Worm (Caenorhabditis elegans) whole organism, L3 larva: Measurements from ENCODE around the gene Y42A5A.3.
A peak's percentile ranks its signal among the peaks of the same experiment; 100 is the strongest.

ENCODE experiments used
- R02D3.7 ChIP-seq: fragments of 150-350 bp; optimal IDR thresholded peaks from 2 replicates; lab custom pipeline; 2014; ENCODE audit warnings: missing biosample characterization, missing genetic modification characterization
- ZK546.5 ChIP-seq: sonication (generic microtip); optimal IDR thresholded peaks from 2 replicates; lab custom pipeline; 2017; ENCODE audit warnings: missing biosample characterization, missing genetic modification characterization
- aly-2 ChIP-seq: fragments of 150-350 bp; optimal IDR thresholded peaks from 2 replicates; lab custom pipeline; 2014; ENCODE audit warnings: missing biosample characterization, missing genetic modification characterization
- ama-1 ChIP-seq: fragments of 150-350 bp; optimal IDR thresholded peaks from 2 replicates; lab custom pipeline; 2018
- ceh-16 ChIP-seq: sonication (generic microtip); optimal IDR thresholded peaks from 2 replicates; lab custom pipeline; 2017; ENCODE audit warnings: missing biosample characterization, missing genetic modification characterization
- ceh-28 ChIP-seq: fragments of 150-350 bp; optimal IDR thresholded peaks from 2 replicates; lab custom pipeline; 2014; ENCODE audit warnings: missing biosample characterization, missing genetic modification reagents, missing genetic modification characterization
- ceh-9 ChIP-seq: sonication (generic microtip); optimal IDR thresholded peaks from 2 replicates; lab custom pipeline; 2018; ENCODE audit warnings: missing biosample characterization, missing genetic modification characterization
- daf-12 ChIP-seq: fragments of 150-350 bp; optimal IDR thresholded peaks from 2 replicates; lab custom pipeline; 2014; ENCODE audit warnings: missing biosample characterization, missing genetic modification reagents, missing genetic modification characterization
- egl-27 ChIP-seq: sonication (generic microtip); optimal IDR thresholded peaks from 4 replicates; lab custom pipeline; 2017; ENCODE audit warnings: missing biosample characterization, missing genetic modification reagents, missing genetic modification characterization
- elt-1 ChIP-seq: fragments of 150-350 bp; optimal IDR thresholded peaks from 2 replicates; lab custom pipeline; 2014; ENCODE audit warnings: missing biosample characterization, missing genetic modification characterization
- elt-2 ChIP-seq: sonication (generic microtip); optimal IDR thresholded peaks from 2 replicates; lab custom pipeline; 2016; ENCODE audit warnings: missing genetic modification reagents, mild to moderate bottlenecking, missing genetic modification characterization, missing compliant biosample characterization
- eor-1 ChIP-seq, 2 experiments: fragments of 150-350 bp; optimal IDR thresholded peaks; 2 replicates each; lab custom pipeline; 2014 to 2018; ENCODE audit warnings: missing biosample characterization in 2 of 2, missing genetic modification characterization in 2 of 2
- fkh-10 ChIP-seq: sonication (generic microtip); optimal IDR thresholded peaks from 2 replicates; lab custom pipeline; 2017; ENCODE audit warnings: missing biosample characterization, missing genetic modification reagents, missing genetic modification characterization
- fos-1 ChIP-seq: fragments of 150-350 bp; optimal IDR thresholded peaks from 2 replicates; lab custom pipeline; 2014; ENCODE audit warnings: missing biosample characterization, missing genetic modification characterization
- hmg-11 ChIP-seq: sonication (generic microtip); optimal IDR thresholded peaks from 2 replicates; lab custom pipeline; 2016; ENCODE audit warnings: missing genetic modification characterization, missing compliant biosample characterization
- jun-1 ChIP-seq: fragments of 150-350 bp; optimal IDR thresholded peaks from 2 replicates; lab custom pipeline; 2014; ENCODE audit warnings: missing biosample characterization, missing genetic modification reagents, missing genetic modification characterization
- lin-15B ChIP-seq: fragments of 150-350 bp; optimal IDR thresholded peaks from 2 replicates; lab custom pipeline; 2014; ENCODE audit warnings: missing biosample characterization, missing genetic modification characterization
- lin-39 ChIP-seq: fragments of 150-350 bp; optimal IDR thresholded peaks from 2 replicates; lab custom pipeline; 2018; ENCODE audit warnings: missing biosample characterization, missing genetic modification reagents, missing genetic modification characterization
- mdl-1 ChIP-seq: fragments of 150-350 bp; optimal IDR thresholded peaks from 2 replicates; lab custom pipeline; 2014; ENCODE audit warnings: missing biosample characterization, missing genetic modification characterization
- nfya-1 ChIP-seq: sonication (generic microtip); optimal IDR thresholded peaks from 2 replicates; lab custom pipeline; 2017; ENCODE audit warnings: missing genetic modification characterization, mild to moderate bottlenecking, missing compliant biosample characterization, antibody characterized with exemption, moderate library complexity; ENCODE audit not compliant: insufficient read depth
- nhr-11 ChIP-seq: fragments of 150-350 bp; optimal IDR thresholded peaks from 2 replicates; lab custom pipeline; 2014; ENCODE audit warnings: missing biosample characterization, missing genetic modification characterization
- nhr-12 ChIP-seq: fragments of 150-350 bp; optimal IDR thresholded peaks from 2 replicates; lab custom pipeline; 2014; ENCODE audit warnings: missing biosample characterization, missing genetic modification characterization
- nhr-23 ChIP-seq: fragments of 150-350 bp; optimal IDR thresholded peaks from 2 replicates; lab custom pipeline; 2014; ENCODE audit warnings: missing biosample characterization, missing genetic modification reagents, missing genetic modification characterization
- nhr-237 ChIP-seq: fragments of 150-350 bp; optimal IDR thresholded peaks from 2 replicates; lab custom pipeline; 2014; ENCODE audit warnings: missing biosample characterization, missing genetic modification characterization
- nhr-25 ChIP-seq: sonication (generic microtip); optimal IDR thresholded peaks from 2 replicates; lab custom pipeline; 2017; ENCODE audit warnings: missing biosample characterization, missing genetic modification characterization
- nhr-28 ChIP-seq: fragments of 150-350 bp; optimal IDR thresholded peaks from 2 replicates; lab custom pipeline; 2014; ENCODE audit warnings: missing biosample characterization, missing genetic modification characterization
- nhr-43 ChIP-seq: sonication (generic microtip); optimal IDR thresholded peaks from 2 replicates; lab custom pipeline; 2016; ENCODE audit warnings: mild to moderate bottlenecking, missing genetic modification characterization, missing compliant biosample characterization; ENCODE audit not compliant: poor library complexity, severe bottlenecking
- nhr-67 ChIP-seq: fragments of 150-350 bp; optimal IDR thresholded peaks from 2 replicates; lab custom pipeline; 2014; ENCODE audit warnings: missing biosample characterization, missing genetic modification characterization
- nhr-77 ChIP-seq: fragments of 150-350 bp; optimal IDR thresholded peaks from 2 replicates; lab custom pipeline; 2014; ENCODE audit warnings: missing biosample characterization, missing genetic modification characterization
- pha-4 ChIP-seq: fragments of 150-350 bp; optimal IDR thresholded peaks from 2 replicates; lab custom pipeline; 2014; ENCODE audit warnings: missing biosample characterization, missing genetic modification reagents, missing genetic modification characterization
- pqm-1 ChIP-seq: fragments of 150-350 bp; optimal IDR thresholded peaks from 2 replicates; lab custom pipeline; 2017; ENCODE audit warnings: missing biosample characterization, missing genetic modification characterization, inconsistent platforms
- sea-2 ChIP-seq: fragments of 150-350 bp; sonication (generic microtip); optimal IDR thresholded peaks from 4 replicates; lab custom pipeline; 2014; ENCODE audit warnings: missing biosample characterization, missing genetic modification reagents, missing genetic modification characterization
- skn-1 ChIP-seq: fragments of 150-350 bp; optimal IDR thresholded peaks from 2 replicates; lab custom pipeline; 2014; ENCODE audit warnings: missing biosample characterization, missing genetic modification characterization
- snpc-4 ChIP-seq: fragments of 150-350 bp; optimal IDR thresholded peaks from 2 replicates; lab custom pipeline; 2014; ENCODE audit warnings: missing biosample characterization, missing genetic modification characterization
- tbx-2 ChIP-seq: sonication (generic microtip); optimal IDR thresholded peaks from 2 replicates; lab custom pipeline; 2016; ENCODE audit warnings: mild to moderate bottlenecking, missing genetic modification characterization, missing compliant biosample characterization
- unc-39 ChIP-seq: sonication (generic microtip); optimal IDR thresholded peaks from 4 replicates; lab custom pipeline; 2017; ENCODE audit warnings: missing biosample characterization, missing genetic modification characterization
- unc-62 ChIP-seq: fragments of 150-350 bp; sonication (generic microtip); optimal IDR thresholded peaks from 4 replicates; lab custom pipeline; 2014; ENCODE audit warnings: missing biosample characterization, missing genetic modification reagents, missing genetic modification characterization
- zag-1 ChIP-seq: fragments of 150-350 bp; optimal IDR thresholded peaks from 2 replicates; lab custom pipeline; 2014; ENCODE audit warnings: missing biosample characterization, missing genetic modification characterization
- ztf-4 ChIP-seq: fragments of 150-350 bp; optimal IDR thresholded peaks from 2 replicates; lab custom pipeline; 2014; ENCODE audit warnings: missing biosample characterization, missing genetic modification characterization

The Y42A5A.3 gene

DNA sequence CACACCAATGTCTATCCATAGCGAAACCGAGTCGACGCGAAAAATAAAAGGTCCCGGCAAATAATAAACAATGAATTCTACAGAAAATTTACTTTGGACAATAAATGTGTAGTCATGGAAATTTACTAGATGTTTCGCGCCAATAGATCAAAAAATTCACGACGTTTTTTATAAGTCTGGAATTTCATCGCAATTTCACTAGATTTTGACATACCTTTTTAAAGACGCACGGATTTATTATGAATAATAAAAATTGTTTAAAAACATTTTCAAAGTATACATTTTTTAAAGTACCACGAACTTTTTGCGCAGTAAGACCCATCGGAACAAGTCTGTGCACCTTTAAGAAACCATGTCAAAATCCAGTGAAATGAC lies 19.8 kb downstream of the Y42A5A.3 start:
- TF ChIP-seq tbx-2, result peak; percentile 34
- TF ChIP-seq nhr-43 (tag; lab: Kevin White, UChicago), result peak; percentile 14
- no peak for TF ChIP-seq elt-2 (tag; lab: Kevin White, UChicago)

DNA sequence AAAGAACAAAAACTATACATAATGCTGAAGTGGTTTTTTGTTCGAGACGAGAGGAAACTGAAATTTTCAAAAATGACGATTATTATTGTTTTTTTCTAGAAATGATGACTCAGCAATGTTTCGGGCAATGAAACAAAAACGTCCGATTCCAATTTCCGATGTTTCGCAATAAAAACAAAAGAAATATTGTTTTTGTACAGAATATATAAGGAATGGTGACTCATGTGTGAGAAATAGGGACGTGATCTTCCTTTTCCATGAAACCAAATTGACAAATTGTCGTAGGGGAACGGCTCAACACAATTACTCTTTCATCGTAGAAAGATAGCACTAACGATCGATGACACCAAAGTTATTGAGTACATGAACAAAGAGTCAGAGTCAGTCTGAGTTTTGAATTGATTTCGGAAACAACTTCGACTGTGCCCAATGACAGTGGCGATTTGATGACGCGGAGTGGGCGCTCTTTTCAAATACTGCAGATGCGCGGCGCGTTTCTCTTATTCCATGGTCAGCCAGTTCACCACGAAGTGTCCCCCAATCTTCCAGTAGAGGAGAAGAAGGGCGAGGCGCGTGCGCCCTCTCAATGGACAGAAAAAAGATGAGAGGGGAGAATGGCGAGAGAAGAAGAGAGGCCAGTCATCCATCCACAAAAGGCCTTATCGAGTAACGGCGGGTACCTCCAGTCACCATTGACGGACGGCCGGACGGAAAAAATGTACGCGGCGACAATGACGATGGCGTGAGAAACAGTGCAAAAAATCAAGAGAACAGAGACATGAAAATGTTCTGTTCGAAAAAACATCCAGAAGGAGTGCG lies 20.4 kb downstream of the Y42A5A.3 start:
- TF ChIP-seq unc-39 (tag; lab: Kevin White, UChicago) (no peak), hmg-11 (peak; percentile 85), mdl-1 (peak; percentile 23), elt-2 (tag; lab: Kevin White, UChicago) (no peak), lin-15B (tag; lab: Kevin White, UChicago) (peak; percentile 61), nhr-77 (no peak), ceh-16 (tag; lab: Kevin White, UChicago) (no peak), nhr-43 (tag; lab: Kevin White, UChicago) (no peak), jun-1 (tag; lab: Kevin White, UChicago) (no peak), nhr-28 (tag; lab: Kevin White, UChicago) (no peak), lin-39 (tag; lab: Kevin White, UChicago) (no peak), pqm-1 (tag; lab: Kevin White, UChicago) (no peak), skn-1 (no peak), ztf-4 (no peak), daf-12 (tag; lab: Kevin White, UChicago) (no peak), tbx-2 (no peak), nhr-25 (tag; lab: Kevin White, UChicago) (peak; percentile 68), aly-2 (tag; lab: Kevin White, UChicago) (no peak), unc-62 (GFP tag; lab: Kevin White, UChicago) (no peak), zag-1 (tag; lab: Kevin White, UChicago) (no peak), ZK546.5 (tag; lab: Kevin White, UChicago) (no peak), ceh-9 (no peak), fkh-10 (GFP tag; lab: Kevin White, UChicago) (no peak), R02D3.7 (tag; lab: Kevin White, UChicago) (no peak), eor-1 (tag; optimal IDR thresholded peaks at IDR 0.05; lab: Kevin White, UChicago) (no peak), nhr-11 (tag; lab: Kevin White, UChicago) (no peak), sea-2 (GFP tag; lab: Kevin White, UChicago) (no peak), nhr-67 (tag; lab: Kevin White, UChicago) (no peak), nhr-23 (tag; lab: Kevin White, UChicago) (peak; percentile 26), nhr-237 (tag; lab: Kevin White, UChicago) (no peak), fos-1 (no peak), pha-4 (no peak), snpc-4 (tag; lab: Kevin White, UChicago) (peak; percentile 28), nfya-1 (tag; lab: Kevin White, UChicago) (peak; percentile 78), nhr-12 (tag; lab: Kevin White, UChicago) (no peak), elt-1 (tag; lab: Kevin White, UChicago) (no peak), ama-1 (lab: Kevin White, UChicago) (peak; percentile 64), ceh-28 (tag; lab: Kevin White, UChicago) (no peak)

DNA sequence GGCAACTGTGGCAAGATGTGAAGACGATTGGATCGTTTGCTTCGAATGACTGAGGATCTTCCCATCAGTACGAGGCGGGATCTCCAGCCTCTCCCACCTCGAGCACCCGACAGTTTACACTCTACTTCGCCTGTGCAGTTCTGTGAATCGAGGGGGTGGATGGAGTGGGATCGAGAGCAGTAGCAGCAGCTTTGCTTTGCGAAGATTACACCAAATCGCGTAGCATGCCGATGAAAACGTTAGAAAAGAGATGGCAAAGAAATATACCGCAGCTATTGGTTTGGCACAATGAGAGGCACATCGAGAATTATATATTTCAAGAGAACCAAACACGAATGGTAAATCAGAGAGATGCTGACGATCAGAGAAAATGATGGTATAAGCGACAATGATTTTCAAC lies 21.3 kb downstream of the Y42A5A.3 start, which contains the start of gene act-3:
TSS of gene act-3 (minus strand) at position 51 of the 400 bp plus-strand sequence.
- no peak for TF ChIP-seq egl-27 (tag; lab: Kevin White, UChicago)
- peak; percentile 1 for TF ChIP-seq pha-4
- peak; percentile 40 for TF ChIP-seq nfya-1 (tag; lab: Kevin White, UChicago)
- TF ChIP-seq lin-39 (tag; lab: Kevin White, UChicago), result peak; percentile 27
- no peak for TF ChIP-seq eor-1 (tag; optimal IDR thresholded peaks at IDR 0.05; lab: Kevin White, UChicago)
- TF ChIP-seq jun-1 (tag; lab: Kevin White, UChicago), result no peak
